Fruit fly (Drosophila melanogaster): Measurements from ENCODE around the gene Zmynd10.

Gene Zmynd10

DNA sequence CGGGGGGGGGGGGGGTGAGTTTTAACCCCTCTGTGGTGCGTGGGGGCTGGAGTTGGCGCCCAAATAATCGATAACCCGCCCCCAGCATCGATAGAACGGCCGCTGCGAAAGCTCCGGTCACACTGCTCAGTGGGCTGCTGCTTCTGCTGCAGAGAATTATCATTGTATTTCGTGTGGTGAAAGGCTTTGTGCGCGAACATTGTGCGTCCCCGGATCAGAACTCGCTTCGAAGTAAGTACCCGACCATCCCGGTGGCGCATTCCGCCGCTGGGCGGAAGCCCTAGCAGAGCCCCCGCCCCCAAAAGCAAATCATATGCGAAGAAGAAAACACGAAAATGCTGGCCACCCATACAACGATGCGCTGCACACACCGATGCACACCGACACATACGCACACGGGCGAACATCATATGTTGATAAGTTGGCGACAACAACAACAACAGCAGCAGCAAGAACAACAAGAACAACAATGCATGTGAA, 18.1 kb upstream of the Zmynd10 start, which contains the start of gene Syx13 (continued):
- TF ChIP-seq pzg (GFP tag; optimal IDR thresholded peaks at IDR 0.05) (peak; percentile 87), stc (GFP tag; IDR thresholded peaks at IDR 0.05) (no peak), CG4328 (GFP tag; optimal IDR thresholded peaks at IDR 0.05) (no peak), nerfin-1 (tag; optimal IDR thresholded peaks at IDR 0.05) (peak; percentile 66), Atf-2 (GFP tag; optimal IDR thresholded peaks at IDR 0.05) (no peak), CG34224 (GFP tag; IDR thresholded peaks at IDR 0.05; ENCODE audit: partially characterized antibody) (peak; percentile 61; the same call in 2 of the 3 replicates), CG12942 (GFP tag; optimal IDR thresholded peaks at IDR 0.05) (no peak), CG30020 (tag; optimal IDR thresholded peaks at IDR 0.05) (peak; percentile 23), B-H2 (GFP tag; optimal IDR thresholded peaks at IDR 0.05) (peak; percentile 13), CG8281 (tag; optimal IDR thresholded peaks at IDR 0.05) (no peak), CG2202 (tag; optimal IDR thresholded peaks at IDR 0.05) (no peak), twi (tag; optimal IDR thresholded peaks at IDR 0.05) (peak; percentile 60), CG11696 (GFP tag; IDR thresholded peaks at IDR 0.05) (no peak), en (GFP tag; optimal IDR thresholded peaks at IDR 0.05) (no peak), peb (GFP tag; IDR thresholded peaks at IDR 0.05) (no peak), CG2889 (GFP tag; IDR thresholded peaks at IDR 0.05) (no peak), CG1024 (GFP tag; IDR thresholded peaks at IDR 0.05) (no peak), CG7357 (GFP tag; IDR thresholded peaks at IDR 0.05) (peak; percentile 27; the same call in 1 of the 3 replicates), CG11456 (GFP tag; IDR thresholded peaks at IDR 0.05) (no peak), CG17359 (tag; optimal IDR thresholded peaks at IDR 0.05) (no peak), Dref (GFP tag; IDR thresholded peaks at IDR 0.05) (peak; percentile 94), Dp (GFP tag; optimal IDR thresholded peaks at IDR 0.05) (peak; percentile 80), CG18011 (GFP tag; optimal IDR thresholded peaks at IDR 0.05) (no peak), BEAF-32 (GFP tag; optimal IDR thresholded peaks at IDR 0.05) (peak; percentile 84), CG15073 (GFP tag; optimal IDR thresholded peaks at IDR 0.05) (no peak), Ada2b (GFP tag; IDR thresholded peaks at IDR 0.05) (no peak), CG10979 (tag; optimal IDR thresholded peaks at IDR 0.05) (peak; percentile 11), CG14965 (GFP tag; optimal IDR thresholded peaks at IDR 0.05; ENCODE audit: borderline replicate concordance) (no peak), pb (GFP tag; optimal IDR thresholded peaks at IDR 0.05) (no peak), CG1529 (GFP tag; optimal IDR thresholded peaks at IDR 0.05) (no peak), CG7928 (GFP tag; optimal IDR thresholded peaks at IDR 0.05) (no peak), oc (tag; optimal IDR thresholded peaks at IDR 0.05) (peak; percentile 26), Poxn (GFP tag; IDR thresholded peaks at IDR 0.05) (no peak), slou (GFP tag; optimal IDR thresholded peaks at IDR 0.05) (no peak), CG9215 (GFP tag; IDR thresholded peaks at IDR 0.05) (no peak), zfh1 (GFP tag; IDR thresholded peaks at IDR 0.05) (0 out of 3 replicates have a peak, but pooled peaks have one; percentile 12), CG15479 (GFP tag; optimal IDR thresholded peaks at IDR 0.05) (peak; percentile 31), CG2712 (tag; optimal IDR thresholded peaks at IDR 0.05) (peak; percentile 41), Hr39 (optimal IDR thresholded peaks at IDR 0.05) (no peak), fd96Cb (tag; optimal IDR thresholded peaks at IDR 0.05) (no peak), scrt (GFP tag; optimal IDR thresholded peaks at IDR 0.05) (no peak), CG32767 (GFP tag; IDR thresholded peaks at IDR 0.05) (0 out of 2 replicates have a peak, but pooled peaks have one; percentile 22), CG8765 (GFP tag; IDR thresholded peaks at IDR 0.05) (no peak), pros (GFP tag; optimal IDR thresholded peaks at IDR 0.05) (peak; percentile 34), CG1602 (GFP tag; optimal IDR thresholded peaks at IDR 0.05) (no peak), CG13287 (GFP tag; IDR thresholded peaks at IDR 0.05; ENCODE audit: partially characterized antibody) (peak; percentile 79), CG15269 (tag; optimal IDR thresholded peaks at IDR 0.05) (no peak), CG7987 (GFP tag; optimal IDR thresholded peaks at IDR 0.05) (peak; percentile 11), sna (GFP tag; IDR thresholded peaks at IDR 0.05; ENCODE audit: partially characterized antibody) (peak; percentile 78), sisA (GFP tag; IDR thresholded peaks at IDR 0.05) (no peak), Adf1 (GFP tag; IDR thresholded peaks at IDR 0.05) (peak; percentile 78)
